Worm (Caenorhabditis elegans): ENCODE results near the gene ZK355.8.

ZK355.8 gene

DNA sequence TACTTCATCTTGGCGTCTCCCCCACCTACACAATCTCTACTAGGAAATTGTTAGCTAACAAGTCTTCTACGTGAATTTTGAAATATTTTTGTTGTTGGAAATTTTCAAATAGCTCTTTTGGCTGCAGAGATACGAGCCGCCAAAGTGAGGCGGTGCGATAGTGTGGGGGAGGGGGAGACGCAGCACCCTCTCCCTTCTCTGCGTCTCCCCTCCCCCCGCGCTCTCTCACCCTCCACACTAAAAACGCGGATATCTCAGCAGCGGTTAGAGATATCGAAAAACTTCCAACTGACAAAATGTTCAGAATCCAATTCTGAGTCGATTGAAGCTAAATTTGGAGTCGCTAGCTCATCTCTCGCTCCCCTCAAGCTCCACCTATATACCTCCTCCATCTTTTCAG, 2.6 kb upstream of the ZK355.8 start:
- TF ChIP-seq zfh-2 (GFP tag; conservative IDR thresholded peaks at IDR 0.05) (peak; percentile 55; the same call in 1 of the 2 replicates), hmg-1.2 (GFP tag; IDR thresholded peaks at IDR 0.05) (peak; percentile 67), egrh-3 (GFP tag; IDR thresholded peaks at IDR 0.05) (peak; percentile 61; the same call in 1 of the 2 replicates), lin-35 (GFP tag; optimal IDR thresholded peaks at IDR 0.05) (no peak)

DNA sequence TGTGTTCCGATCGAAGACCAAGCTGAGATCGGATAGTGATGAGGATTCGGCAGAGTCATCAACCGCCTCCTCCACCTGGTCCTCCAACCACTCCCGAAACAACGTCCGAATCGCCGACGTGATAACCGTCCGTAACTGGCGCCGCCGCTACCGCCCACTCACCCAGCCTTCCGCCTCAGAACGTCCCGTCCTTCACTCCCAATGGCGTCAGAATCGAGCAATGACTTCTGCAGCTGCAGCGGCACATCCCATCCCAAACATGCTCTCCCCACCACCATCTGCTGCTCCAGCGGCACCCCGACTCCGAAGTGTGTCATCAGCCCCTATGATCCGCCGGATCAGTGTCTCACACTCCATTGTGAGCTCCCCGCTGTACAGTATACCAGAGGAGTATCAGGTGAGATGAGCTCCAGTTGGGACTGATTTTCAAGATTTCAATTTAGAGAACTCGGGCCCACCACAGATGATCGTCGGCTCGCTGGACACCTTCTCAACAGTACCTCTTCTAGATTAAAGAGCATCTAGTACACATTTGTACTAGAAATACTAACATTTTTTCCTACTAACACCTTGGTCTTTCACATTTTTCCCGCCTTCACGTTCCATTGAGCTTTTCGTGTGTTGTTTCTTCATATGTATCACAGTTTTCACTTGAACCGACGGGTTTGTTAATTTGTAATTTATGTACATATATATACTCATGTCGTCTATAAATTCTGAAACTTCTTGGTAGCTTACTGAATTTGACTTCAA, 1.6 kb upstream of the ZK355.8 start:
- 0 out of 2 replicates have a peak, but pooled peaks have one; percentile 28 for TF ChIP-seq mcd-1 (GFP tag; IDR thresholded peaks at IDR 0.05)
- TF ChIP-seq ets-4 (GFP tag; optimal IDR thresholded peaks at IDR 0.05), result peak; percentile 3
- peak; percentile 15 for TF ChIP-seq F10E7.11 (tag; optimal IDR thresholded peaks at IDR 0.05)
- no peak for TF ChIP-seq nhr-27 (tag; optimal IDR thresholded peaks at IDR 0.05)
- no peak for TF ChIP-seq ztf-6 (GFP tag; IDR thresholded peaks at IDR 0.05)
- no peak for TF ChIP-seq T07F8.4 (tag; optimal IDR thresholded peaks at IDR 0.05)
- 0 out of 2 replicates have a peak, but pooled peaks have one; percentile 7 for TF ChIP-seq aptf-3 (GFP tag; IDR thresholded peaks at IDR 0.05)
- TF ChIP-seq madf-3 (GFP tag; IDR thresholded peaks at IDR 0.05), result no peak
- TF ChIP-seq zfh-2 (GFP tag; conservative IDR thresholded peaks at IDR 0.05), result peak; percentile 68
- no peak for TF ChIP-seq Y79H2A.3 (GFP tag; conservative IDR thresholded peaks at IDR 0.05)
- TF ChIP-seq egl-18 (GFP tag; IDR thresholded peaks at IDR 0.05), result no peak
- no peak for TF ChIP-seq egl-44 (GFP tag; IDR thresholded peaks at IDR 0.05)
- no peak for TF ChIP-seq F55B11.4 (tag; optimal IDR thresholded peaks at IDR 0.05; ENCODE audit: borderline replicate concordance, insufficient read depth)
- TF ChIP-seq F33H1.4 (GFP tag; IDR thresholded peaks at IDR 0.05), result no peak
- TF ChIP-seq egrh-3 (GFP tag; IDR thresholded peaks at IDR 0.05), result peak; percentile 72
- TF ChIP-seq ceh-91 (GFP tag; IDR thresholded peaks at IDR 0.05), result no peak
- no peak for TF ChIP-seq B0336.3 (GFP tag; IDR thresholded peaks at IDR 0.05)

DNA sequence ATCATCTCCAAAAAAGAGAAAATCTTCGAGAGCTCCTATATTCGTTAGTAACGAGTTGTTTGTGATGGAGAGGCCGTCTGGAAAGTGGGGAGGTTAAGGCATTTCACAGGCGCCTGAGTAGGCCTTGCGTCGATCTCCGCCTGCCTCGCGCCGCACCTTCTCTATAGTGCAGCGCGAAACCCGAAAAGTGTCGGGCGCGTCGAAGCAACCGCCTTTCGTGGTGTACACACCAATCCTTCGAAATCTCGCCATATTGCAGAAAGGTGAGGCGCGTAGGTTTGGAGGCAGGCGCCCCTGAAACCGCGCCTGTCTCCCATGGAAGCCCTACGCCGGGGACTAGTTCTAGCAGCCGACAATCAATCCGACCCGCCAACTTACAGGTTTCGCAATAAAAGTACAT, 2.2 kb downstream of the ZK355.8 start:
- TF ChIP-seq attf-3 (GFP tag; conservative IDR thresholded peaks at IDR 0.05) (no peak), ztf-28 (GFP tag; IDR thresholded peaks at IDR 0.05) (0 out of 2 replicates have a peak, but pooled peaks have one; percentile 10), snpc-1.1 (tag; optimal IDR thresholded peaks at IDR 0.05; ENCODE audit: insufficient read depth) (peak; percentile 54), zfh-2 (GFP tag; conservative IDR thresholded peaks at IDR 0.05) (peak; percentile 81)

DNA sequence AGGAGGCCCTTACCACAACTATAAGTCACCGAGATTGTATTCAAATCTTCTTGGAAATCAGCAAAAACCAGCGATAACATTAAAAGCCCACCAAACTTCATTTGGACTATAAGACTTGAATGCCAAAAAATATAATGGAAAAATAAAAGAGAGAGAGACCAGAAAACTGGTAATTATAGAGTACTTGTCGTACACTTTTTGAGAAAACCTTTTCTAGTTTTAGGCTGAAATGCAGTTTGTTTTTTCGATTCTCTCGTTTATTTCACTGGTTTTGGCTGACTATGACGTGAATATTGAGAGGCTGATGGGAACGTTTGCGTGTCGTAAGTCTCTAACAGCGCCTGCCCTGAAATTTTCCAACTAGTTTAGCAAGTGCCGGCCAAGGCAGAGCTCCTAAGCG, 2.9 kb downstream of the ZK355.8 start, which contains the start of the genes irld-64 and irld-63:
Gene irld-64, minus strand, starts transcription at position 101 of the 400 bp plus-strand sequence.
Gene irld-63, plus strand, starts transcription at position 230 of the 400 bp plus-strand sequence.
- TF ChIP-seq C06A6.2 (GFP tag; conservative IDR thresholded peaks at IDR 0.05), result no peak
- no peak for TF ChIP-seq dpl-1 (GFP tag; optimal IDR thresholded peaks at IDR 0.05)
- no peak for TF ChIP-seq let-526 (GFP tag; IDR thresholded peaks at IDR 0.05)
- TF ChIP-seq attf-6 (GFP tag; IDR thresholded peaks at IDR 0.05), result no peak
- no peak for TF ChIP-seq F23B12.7 (tag; optimal IDR thresholded peaks at IDR 0.05; ENCODE audit: insufficient read depth)
- TF ChIP-seq rpc-1 (optimal IDR thresholded peaks at IDR 0.05), result no peak
- TF ChIP-seq rpc-1 (tag; optimal IDR thresholded peaks at IDR 0.05), result no peak
- no peak for TF ChIP-seq pha-4 (tag; optimal IDR thresholded peaks at IDR 0.05)
- no peak for TF ChIP-seq rec-8 (tag; optimal IDR thresholded peaks at IDR 0.05)
- TF ChIP-seq F49E8.2 (tag; optimal IDR thresholded peaks at IDR 0.05; ENCODE audit: insufficient read depth), result no peak
- no peak for TF ChIP-seq hlh-12 (tag; optimal IDR thresholded peaks at IDR 0.05)
- TF ChIP-seq ekl-4 (GFP tag; IDR thresholded peaks at IDR 0.05), result no peak
- no peak for TF ChIP-seq attf-5 (GFP tag; optimal IDR thresholded peaks at IDR 0.05)
- no peak for TF ChIP-seq B0336.3 (GFP tag; IDR thresholded peaks at IDR 0.05)
